Worm (Caenorhabditis elegans) whole organism, late embryonic: ENCODE results near the gene srv-17.

Source experiments
- ama-1 ChIP-seq: fragments of 150-350 bp; optimal IDR thresholded peaks from 2 replicates; lab custom pipeline; 2014
- ceh-6 ChIP-seq: fragments of 200-800 bp; sonication (Bioruptor generic); optimal IDR thresholded peaks from 2 replicates; lab custom pipeline; 2018; ENCODE audit warnings: mild to moderate bottlenecking, missing genetic modification characterization, missing compliant biosample characterization
- dve-1 ChIP-seq: sonication (generic microtip); optimal IDR thresholded peaks from 2 replicates; lab custom pipeline; 2017; ENCODE audit warnings: antibody characterized with exemption, mild to moderate bottlenecking, missing genetic modification characterization, missing compliant biosample characterization
- elt-4 ChIP-seq: sonication (generic microtip); optimal IDR thresholded peaks from 2 replicates; lab custom pipeline; 2016; ENCODE audit warnings: missing genetic modification characterization, missing compliant biosample characterization
- nhr-11 ChIP-seq: fragments of 150-350 bp; optimal IDR thresholded peaks from 2 replicates; lab custom pipeline; 2014; ENCODE audit warnings: missing biosample characterization, missing genetic modification characterization
- pqm-1 ChIP-seq: sonication (generic microtip); optimal IDR thresholded peaks from 2 replicates; lab custom pipeline; 2016; ENCODE audit warnings: missing genetic modification characterization, missing compliant biosample characterization
- tbx-2 ChIP-seq: sonication (generic microtip); optimal IDR thresholded peaks from 2 replicates; lab custom pipeline; 2016; ENCODE audit warnings: missing genetic modification characterization, missing compliant biosample characterization
- tbx-7 ChIP-seq: sonication (generic microtip); optimal IDR thresholded peaks from 2 replicates; lab custom pipeline; 2016; ENCODE audit warnings: missing genotype, missing genetic modification characterization, missing compliant biosample characterization
- unc-55 ChIP-seq: sonication (generic microtip); optimal IDR thresholded peaks from 2 replicates; lab custom pipeline; 2017; ENCODE audit warnings: missing biosample characterization, missing genetic modification reagents, missing genetic modification characterization

ce11 chrIV:5860762-5861161, 9.2 kb downstream of the srv-17 start:
- TF ChIP-seq ceh-6 (GFP tag; lab: Kevin White, UChicago) (no peak), nhr-11 (tag; lab: Kevin White, UChicago) (no peak), unc-55 (GFP tag; lab: Kevin White, UChicago) (no peak), ama-1 (lab: Kevin White, UChicago) (no peak), dve-1 (tag; lab: Kevin White, UChicago) (no peak), elt-4 (tag; lab: Kevin White, UChicago) (no peak), pqm-1 (tag; lab: Kevin White, UChicago) (no peak), tbx-7 (tag; lab: Kevin White, UChicago) (no peak), tbx-2 (peak; percentile 37)
